Worm (Caenorhabditis elegans) whole organism, L3 larva: ENCODE results near the gene hpo-33.

Experiments
- aly-2 ChIP-seq: fragments of 150-350 bp; optimal IDR thresholded peaks from 2 replicates; lab custom pipeline; 2014; ENCODE audit warnings: missing biosample characterization, missing genetic modification characterization
- jun-1 ChIP-seq: fragments of 150-350 bp; optimal IDR thresholded peaks from 2 replicates; lab custom pipeline; 2014; ENCODE audit warnings: missing biosample characterization, missing genetic modification reagents, missing genetic modification characterization
- nhr-237 ChIP-seq: fragments of 150-350 bp; optimal IDR thresholded peaks from 2 replicates; lab custom pipeline; 2014; ENCODE audit warnings: missing biosample characterization, missing genetic modification characterization
- pha-4 ChIP-seq: fragments of 150-350 bp; optimal IDR thresholded peaks from 2 replicates; lab custom pipeline; 2014; ENCODE audit warnings: missing biosample characterization, missing genetic modification reagents, missing genetic modification characterization
- zag-1 ChIP-seq: fragments of 150-350 bp; optimal IDR thresholded peaks from 2 replicates; lab custom pipeline; 2014; ENCODE audit warnings: missing biosample characterization, missing genetic modification characterization

DNA sequence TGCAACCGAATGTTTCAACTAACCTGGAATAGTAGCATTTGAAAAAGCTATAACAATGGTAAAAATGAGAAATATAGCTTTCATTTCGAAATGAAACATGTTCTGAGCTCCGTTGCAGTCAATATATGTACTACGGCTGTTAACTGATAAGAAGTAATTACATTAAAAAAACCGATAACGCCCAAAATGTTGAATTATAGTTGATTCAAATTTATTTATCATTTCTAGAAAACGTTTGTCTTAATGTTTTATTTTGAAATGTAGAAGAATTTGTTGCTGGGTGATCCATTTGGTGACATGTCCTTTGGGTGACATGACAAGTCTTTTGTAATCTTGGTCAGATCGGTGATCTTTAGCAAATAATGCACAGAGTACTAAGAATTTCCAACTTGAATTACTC is 47.0 kb downstream of the hpo-33 start, which contains the start of gene T05E12.6:
- TF ChIP-seq nhr-237: no peak
- no peak for TF ChIP-seq pha-4
- TF ChIP-seq aly-2 (tag; lab: Kevin White, UChicago): no peak
- no peak for TF ChIP-seq jun-1 (tag; lab: Kevin White, UChicago)
- no peak for TF ChIP-seq zag-1 (tag; lab: Kevin White, UChicago)
